Worm (Caenorhabditis elegans): ENCODE results near the gene C01F1.6.

DNA sequence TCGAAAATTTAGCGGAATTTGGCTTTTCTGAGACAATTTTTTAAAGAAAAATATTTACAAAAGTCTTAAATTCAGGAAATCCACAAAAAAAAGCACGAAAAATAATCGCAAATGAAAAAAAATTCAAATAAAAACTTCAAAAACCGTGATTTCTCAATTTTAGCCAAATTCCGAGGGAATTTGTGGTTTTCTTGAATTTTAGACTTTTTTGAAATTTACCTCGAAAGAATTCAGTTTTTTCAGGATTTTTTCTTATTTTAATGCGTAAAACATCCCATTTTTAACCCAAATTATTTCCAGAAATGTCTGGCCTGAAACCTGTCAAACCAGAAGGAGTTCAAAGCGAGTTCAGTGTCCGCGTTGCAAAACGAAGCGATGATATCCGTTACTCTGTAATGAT lies 13.3 kb upstream of the C01F1.6 start, which contains the start of gene gtf-2F1:
- TF ChIP-seq nhr-77 (tag; optimal IDR thresholded peaks at IDR 0.05) (no peak), elt-3 (tag; optimal IDR thresholded peaks at IDR 0.05) (no peak)

Data from whole organism, L1 larva.